Worm (Caenorhabditis elegans) whole organism, L4 larva: Measurements from ENCODE around the gene F41H10.4.

Source experiments
- F10B5.3 ChIP-seq: sonication (generic microtip); optimal IDR thresholded peaks from 2 replicates; lab custom pipeline; 2016; ENCODE audit warnings: mild to moderate bottlenecking, missing genetic modification characterization, missing compliant biosample characterization
- F37D6.2 ChIP-seq: sonication (generic microtip); optimal IDR thresholded peaks from 2 replicates; lab custom pipeline; 2016; ENCODE audit warnings: mild to moderate bottlenecking, missing genetic modification characterization, missing compliant biosample characterization
- F44E2.7 ChIP-seq: fragments of 200-800 bp; sonication (Bioruptor generic); IDR thresholded peaks from 2 replicates; pipeline ENCODE4 v2.1.2; 2022; ENCODE audit warnings: missing genetic modification characterization, missing compliant biosample characterization
- T20F7.1 ChIP-seq: fragments of 200-800 bp; sonication (Bioruptor generic); optimal IDR thresholded peaks from 2 replicates; lab custom pipeline; 2018; ENCODE audit warnings: mild to moderate bottlenecking, missing genetic modification characterization, missing compliant biosample characterization
- Y105C5A.15 ChIP-seq: fragments of 200-800 bp; sonication (Bioruptor generic); IDR thresholded peaks from 2 replicates; pipeline ENCODE4 v1.3.6; 2022; ENCODE audit warnings: missing genetic modification characterization, missing compliant biosample characterization
- Y48G9A.11 ChIP-seq: fragments of 200-800 bp; sonication (Bioruptor generic); IDR thresholded peaks from 2 replicates; pipeline ENCODE4 v1.3.6; 2022; ENCODE audit warnings: missing genetic modification reagents, missing genetic modification characterization, missing compliant biosample characterization
- ZK337.2 ChIP-seq: fragments of 200-800 bp; sonication (Bioruptor generic); IDR thresholded peaks from 2 replicates; pipeline ENCODE4 v1.3.6; 2022; ENCODE audit warnings: missing genetic modification reagents, missing genetic modification characterization, missing compliant biosample characterization
- aha-1 ChIP-seq: fragments of 150-350 bp; peaks from one replicate; lab custom pipeline; 2014; ENCODE audit warnings: missing biosample characterization, missing genetic modification characterization
- arid-1 ChIP-seq: fragments of 200-800 bp; sonication (Bioruptor generic); conservative IDR thresholded peaks from 2 replicates; pipeline ENCODE4 v1.3.6; 2022; ENCODE audit warnings: missing genetic modification reagents, missing genetic modification characterization, missing compliant biosample characterization
- attf-4 ChIP-seq: sonication (generic microtip); optimal IDR thresholded peaks from 3 replicates; lab custom pipeline; 2017; ENCODE audit warnings: missing biosample characterization, missing genetic modification characterization
- ceh-32 ChIP-seq: sonication (generic microtip); optimal IDR thresholded peaks from 2 replicates; lab custom pipeline; 2016; ENCODE audit warnings: mild to moderate bottlenecking, missing genetic modification characterization, missing compliant biosample characterization; ENCODE audit not compliant: poor library complexity
- ceh-44 ChIP-seq: fragments of 200-800 bp; sonication (Bioruptor generic); IDR thresholded peaks from 2 replicates; pipeline ENCODE4 v1.3.6; 2022; ENCODE audit warnings: missing genetic modification reagents, missing genetic modification characterization, missing compliant biosample characterization
- ceh-82 ChIP-seq: sonication (generic microtip); optimal IDR thresholded peaks from 2 replicates; lab custom pipeline; 2017; ENCODE audit warnings: missing biosample characterization, missing genetic modification characterization
- ces-1 ChIP-seq: fragments of 150-350 bp; sonication (generic microtip); optimal IDR thresholded peaks from 4 replicates; lab custom pipeline; 2014; ENCODE audit warnings: missing biosample characterization, missing genetic modification reagents, missing genetic modification characterization
- ctbp-1 ChIP-seq: fragments of 200-800 bp; sonication (Bioruptor generic); IDR thresholded peaks from 2 replicates; pipeline ENCODE4 v1.3.6; 2022; ENCODE audit warnings: missing genetic modification reagents, missing genetic modification characterization, missing compliant biosample characterization
- daf-12 ChIP-seq: fragments of 150-350 bp; optimal IDR thresholded peaks from 2 replicates; lab custom pipeline; 2014; ENCODE audit warnings: missing biosample characterization, missing genetic modification reagents, missing genetic modification characterization
- daf-16 ChIP-seq, 3 experiments: sonication (generic microtip); optimal IDR thresholded peaks; 2 replicates each; lab custom pipeline; 2016 to 2017; ENCODE audit warnings: missing genetic modification characterization in 3 of 3, missing genetic modification reagents in 3 of 3, mild to moderate bottlenecking in 2 of 3, missing compliant biosample characterization in 2 of 3, missing biosample characterization in 1 of 3, moderate library complexity in 1 of 3
- daf-8 ChIP-seq: fragments of 200-800 bp; sonication (Bioruptor generic); IDR thresholded peaks from 2 replicates; pipeline ENCODE4 v1.3.6; 2022; ENCODE audit warnings: missing genetic modification characterization, missing compliant biosample characterization
- dmd-6 ChIP-seq: fragments of 200-800 bp; sonication (Bioruptor generic); IDR thresholded peaks from 2 replicates; pipeline ENCODE4 v1.3.6; 2022; ENCODE audit warnings: missing genetic modification reagents, missing genetic modification characterization, missing compliant biosample characterization
- dmd-9 ChIP-seq: fragments of 200-800 bp; sonication (Bioruptor generic); IDR thresholded peaks from 2 replicates; pipeline ENCODE4 v1.3.6; 2022; ENCODE audit warnings: missing genetic modification reagents, missing genetic modification characterization, missing compliant biosample characterization
- dve-1 ChIP-seq: sonication (generic microtip); optimal IDR thresholded peaks from 2 replicates; lab custom pipeline; 2017; ENCODE audit warnings: antibody characterized with exemption, mild to moderate bottlenecking, missing genetic modification characterization, missing compliant biosample characterization; ENCODE audit not compliant: insufficient read depth
- egl-43 ChIP-seq: fragments of 200-800 bp; sonication (Bioruptor generic); IDR thresholded peaks from 2 replicates; pipeline ENCODE4 v1.3.6; 2022; ENCODE audit warnings: missing genetic modification reagents, missing genetic modification characterization, missing compliant biosample characterization
- fos-1 ChIP-seq: fragments of 150-350 bp; optimal IDR thresholded peaks from 2 replicates; lab custom pipeline; 2014; ENCODE audit warnings: missing biosample characterization, missing genetic modification characterization
- hlh-11 ChIP-seq: fragments of 200-800 bp; sonication (Bioruptor generic); optimal IDR thresholded peaks from 2 replicates; lab custom pipeline; 2018; ENCODE audit warnings: mild to moderate bottlenecking, missing genetic modification characterization, missing compliant biosample characterization
- jun-1 ChIP-seq: fragments of 150-350 bp; optimal IDR thresholded peaks from 2 replicates; lab custom pipeline; 2014; ENCODE audit warnings: missing biosample characterization, missing genetic modification reagents, missing genetic modification characterization
- lim-7 ChIP-seq: fragments of 200-800 bp; sonication (Bioruptor generic); IDR thresholded peaks from 2 replicates; pipeline ENCODE4 v1.3.6; 2022; ENCODE audit warnings: missing genetic modification characterization, missing compliant biosample characterization
- lin-1 ChIP-seq: fragments of 200-800 bp; sonication (Bioruptor generic); IDR thresholded peaks from 2 replicates; pipeline ENCODE4 v1.3.6; 2022; ENCODE audit warnings: missing genetic modification reagents, missing genetic modification characterization, missing compliant biosample characterization
- lin-29 ChIP-seq: fragments of 200-800 bp; sonication (Bioruptor generic); IDR thresholded peaks from 2 replicates; pipeline ENCODE4 v1.3.6; 2022; ENCODE audit warnings: missing genetic modification reagents, missing genetic modification characterization, missing compliant biosample characterization
- lin-38 ChIP-seq: fragments of 200-800 bp; sonication (Bioruptor generic); IDR thresholded peaks from 2 replicates; pipeline ENCODE4 v1.3.6; 2022; ENCODE audit warnings: missing genetic modification reagents, missing genetic modification characterization, missing compliant biosample characterization
- lsy-2 ChIP-seq, 2 experiments: fragments of 150-350 bp in 1 of 2; sonication (generic microtip) in 1 of 2; optimal IDR thresholded peaks; 2 replicates each; lab custom pipeline; 2014 to 2017; ENCODE audit warnings: missing biosample characterization in 2 of 2, missing genetic modification characterization in 2 of 2
- madf-5 ChIP-seq, 2 experiments: fragments of 200-800 bp; sonication (Bioruptor generic); IDR thresholded peaks; 2 replicates each; pipeline ENCODE4 v1.3.6; 2022; ENCODE audit warnings: missing compliant biosample characterization in 2 of 2, missing genetic modification characterization in 2 of 2
- mep-1 ChIP-seq: fragments of 150-350 bp; sonication (generic microtip); optimal IDR thresholded peaks from 3 replicates; lab custom pipeline; 2014; ENCODE audit warnings: missing biosample characterization, missing genetic modification characterization
- mxl-2 ChIP-seq: fragments of 200-800 bp; sonication (Bioruptor generic); conservative IDR thresholded peaks from 2 replicates; pipeline ENCODE4 v1.3.6; 2022; ENCODE audit warnings: missing genetic modification reagents, missing genetic modification characterization, missing compliant biosample characterization
- nhr-10 ChIP-seq: fragments of 150-350 bp; optimal IDR thresholded peaks from 2 replicates; lab custom pipeline; 2014; ENCODE audit warnings: missing biosample characterization, missing genetic modification characterization
- nhr-237 ChIP-seq: sonication (generic microtip); optimal IDR thresholded peaks from 2 replicates; lab custom pipeline; 2017; ENCODE audit warnings: missing biosample characterization, missing genetic modification characterization
- nhr-28 ChIP-seq: fragments of 150-350 bp; optimal IDR thresholded peaks from 2 replicates; lab custom pipeline; 2014; ENCODE audit warnings: missing biosample characterization, missing genetic modification characterization
- nhr-6 ChIP-seq: fragments of 150-350 bp; optimal IDR thresholded peaks from 2 replicates; lab custom pipeline; 2014; ENCODE audit warnings: missing biosample characterization, missing genetic modification characterization
- nhr-77 ChIP-seq: fragments of 150-350 bp; optimal IDR thresholded peaks from 2 replicates; lab custom pipeline; 2014; ENCODE audit warnings: missing biosample characterization, missing genetic modification characterization
- php-3 ChIP-seq: fragments of 200-800 bp; sonication (Bioruptor generic); IDR thresholded peaks from 2 replicates; pipeline ENCODE4 v1.3.6; 2022; ENCODE audit warnings: missing genetic modification reagents, missing genetic modification characterization, missing compliant biosample characterization
- pqm-1 ChIP-seq: sonication (generic microtip); optimal IDR thresholded peaks from 2 replicates; lab custom pipeline; 2017; ENCODE audit warnings: missing biosample characterization, missing genetic modification characterization
- rbr-2 ChIP-seq: sonication (generic microtip); optimal IDR thresholded peaks from 2 replicates; lab custom pipeline; 2016; ENCODE audit warnings: missing genotype, missing genetic modification characterization, missing compliant biosample characterization
- sdz-12 ChIP-seq: fragments of 200-800 bp; sonication (Bioruptor generic); optimal IDR thresholded peaks from 2 replicates; lab custom pipeline; 2018; ENCODE audit warnings: mild to moderate bottlenecking, missing genetic modification characterization, missing compliant biosample characterization
- set-16 ChIP-seq: fragments of 200-800 bp; sonication (Bioruptor generic); IDR thresholded peaks from 2 replicates; pipeline ENCODE4 v1.3.6; 2022; ENCODE audit warnings: missing genetic modification reagents, missing genetic modification characterization, missing compliant biosample characterization
- skn-1 ChIP-seq: fragments of 150-350 bp; optimal IDR thresholded peaks from 2 replicates; lab custom pipeline; 2014; ENCODE audit warnings: missing biosample characterization, missing genetic modification characterization
- snpc-1.2 ChIP-seq: fragments of 200-800 bp; sonication (Bioruptor generic); IDR thresholded peaks from 2 replicates; pipeline ENCODE4 v1.3.6; 2022; ENCODE audit warnings: missing genetic modification reagents, missing genetic modification characterization, missing compliant biosample characterization
- spr-3 ChIP-seq: fragments of 200-800 bp; sonication (Bioruptor generic); optimal IDR thresholded peaks from 2 replicates; lab custom pipeline; 2018; ENCODE audit warnings: mild to moderate bottlenecking, missing genetic modification characterization, missing compliant biosample characterization
- tra-1 ChIP-seq: fragments of 200-800 bp; sonication (Bioruptor generic); IDR thresholded peaks from 2 replicates; pipeline ENCODE4 v1.3.6; 2022; ENCODE audit warnings: missing genetic modification reagents, missing genetic modification characterization, missing compliant biosample characterization
- unc-130 ChIP-seq: sonication (generic microtip); optimal IDR thresholded peaks from 2 replicates; lab custom pipeline; 2016; ENCODE audit warnings: missing genetic modification reagents, missing genetic modification characterization, missing compliant biosample characterization
- unc-62 ChIP-seq, 3 experiments: fragments of 150-350 bp in 1 of 3; sonication (generic microtip); optimal IDR thresholded peaks in 2 of 3; peaks in 1 of 3; 1 replicate in 1 of 3; 2 replicates in 2 of 3; lab custom pipeline; 2014 to 2017; ENCODE audit warnings: missing biosample characterization in 3 of 3, missing genetic modification characterization in 3 of 3, missing genetic modification reagents in 3 of 3, missing genotype in 1 of 3
- zfp-2 ChIP-seq: sonication (generic microtip); optimal IDR thresholded peaks from 2 replicates; lab custom pipeline; 2016; ENCODE audit warnings: mild to moderate bottlenecking, missing genetic modification characterization, missing compliant biosample characterization
- zip-11 ChIP-seq: fragments of 200-800 bp; sonication (Bioruptor generic); IDR thresholded peaks from 2 replicates; pipeline ENCODE4 v1.3.6; 2022; ENCODE audit warnings: missing genetic modification characterization, missing compliant biosample characterization
- ztf-7 ChIP-seq: fragments of 150-350 bp; optimal IDR thresholded peaks from 2 replicates; lab custom pipeline; 2014; ENCODE audit warnings: missing biosample characterization, missing genetic modification characterization

Gene F41H10.4

DNA sequence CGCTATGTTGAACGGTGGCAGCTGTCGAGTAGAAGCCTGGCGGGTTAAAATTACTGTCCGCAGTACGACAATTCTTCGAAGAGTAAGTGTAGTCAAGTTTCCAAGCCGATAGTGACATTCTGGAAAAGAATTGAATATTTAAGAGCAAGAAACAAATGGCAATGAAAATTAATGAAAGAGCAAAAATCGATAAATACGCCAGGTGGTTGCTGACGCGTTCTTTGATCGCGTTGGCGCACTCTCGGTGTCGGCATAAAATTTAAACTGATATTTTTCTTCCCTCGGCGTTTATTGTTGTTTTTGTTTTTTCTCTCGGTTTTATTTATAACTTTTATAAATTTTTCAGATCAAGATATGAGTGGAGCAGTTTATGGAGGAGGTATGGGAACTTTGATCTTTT is 30.3 kb downstream of the F41H10.4 start, which contains the start of the genes perm-3 and swsn-6:
Gene perm-3 (minus strand): TSS at position 118 of the 400 bp plus-strand sequence.
Gene swsn-6 (plus strand): TSS at position 347 of the 400 bp plus-strand sequence.
- TF ChIP-seq dmd-9 = no peak
- no peak; the same call in 1 of the 2 replicates for TF ChIP-seq dmd-6
- TF ChIP-seq php-3 (GFP tag; lab: Robert Waterston, UW) = 0 out of 2 replicates have a peak, but pooled peaks have one; percentile 45
- TF ChIP-seq lsy-2 (tag; optimal IDR thresholded peaks at IDR 0.05; lab: Kevin White, UChicago) = peak; percentile 24 to 89
- no peak for TF ChIP-seq fos-1
- TF ChIP-seq Y48G9A.11 (GFP tag; lab: Robert Waterston, UW) = no peak
- no peak for TF ChIP-seq ceh-82 (tag; lab: Kevin White, UChicago)
- peak; percentile 37 for TF ChIP-seq nhr-6 (tag; lab: Kevin White, UChicago)
- TF ChIP-seq zip-11 (GFP tag; lab: Robert Waterston, UW) = no peak
- TF ChIP-seq ztf-7 (tag; lab: Kevin White, UChicago) = peak; percentile 64
- no peak for TF ChIP-seq lin-29 (GFP tag; lab: Robert Waterston, UW)
- no peak for TF ChIP-seq set-16 (GFP tag; lab: Robert Waterston, UW)
- no peak for TF ChIP-seq attf-4 (tag; lab: Kevin White, UChicago)
- TF ChIP-seq spr-3 (GFP tag; lab: Kevin White, UChicago) = no peak
- TF ChIP-seq pqm-1 (tag; lab: Kevin White, UChicago) = no peak
- TF ChIP-seq dve-1 (tag; lab: Kevin White, UChicago) = peak; percentile 62
- no peak for TF ChIP-seq unc-130 (GFP tag; lab: Kevin White, UChicago)
- TF ChIP-seq nhr-28 (tag; lab: Kevin White, UChicago) = peak; percentile 28
- TF ChIP-seq F37D6.2 = peak; percentile 70
- no peak for TF ChIP-seq ceh-44 (GFP tag; lab: Robert Waterston, UW)
- no peak for TF ChIP-seq tra-1
- no peak for TF ChIP-seq daf-8 (GFP tag; lab: Robert Waterston, UW)
- peak; percentile 63 for TF ChIP-seq hlh-11
- TF ChIP-seq snpc-1.2 (GFP tag; lab: Robert Waterston, UW) = peak; percentile 82
- TF ChIP-seq ceh-32 = no peak
- TF ChIP-seq nhr-77 (tag; lab: Kevin White, UChicago) = peak; percentile 42
- no peak for TF ChIP-seq skn-1 (tag; lab: Kevin White, UChicago)
- TF ChIP-seq lin-1 (GFP tag; lab: Robert Waterston, UW) = no peak
- no peak for TF ChIP-seq nhr-10 (tag; lab: Kevin White, UChicago)
- no peak for TF ChIP-seq unc-62 (GFP tag; optimal IDR thresholded peaks at IDR 0.05 in 1 of 2; lab: Kevin White, UChicago)
- TF ChIP-seq unc-62 (tag; optimal IDR thresholded peaks at IDR 0.05; lab: Kevin White, UChicago) = no peak
- no peak for TF ChIP-seq ZK337.2 (GFP tag; lab: Robert Waterston, UW)
- peak; percentile 32 for TF ChIP-seq aha-1 (tag; lab: Kevin White, UChicago)
- no peak for TF ChIP-seq jun-1 (tag; lab: Kevin White, UChicago)
- TF ChIP-seq rbr-2 (tag; lab: Kevin White, UChicago) = peak; percentile 78
- TF ChIP-seq nhr-237 (tag; lab: Kevin White, UChicago) = no peak
- peak; percentile 47 for TF ChIP-seq F10B5.3
- no peak for TF ChIP-seq egl-43 (GFP tag; lab: Robert Waterston, UW)
- no peak for TF ChIP-seq lim-7 (GFP tag; lab: Robert Waterston, UW)
- no peak for TF ChIP-seq arid-1
- TF ChIP-seq T20F7.1 = peak; percentile 41
- TF ChIP-seq lin-38 (GFP tag; lab: Robert Waterston, UW) = peak; percentile 84
- no peak for TF ChIP-seq ctbp-1 (GFP tag; lab: Robert Waterston, UW)
- TF ChIP-seq daf-16 (GFP tag; optimal IDR thresholded peaks at IDR 0.05; lab: Kevin White, UChicago) = peak in 1 of 2 experiments; percentile 27
- TF ChIP-seq daf-16 (tag; optimal IDR thresholded peaks at IDR 0.05; lab: Kevin White, UChicago) = peak; percentile 44
- no peak for TF ChIP-seq madf-5 (GFP tag; IDR thresholded peaks at IDR 0.05; lab: Robert Waterston, UW)
- no peak for TF ChIP-seq daf-12 (tag; lab: Kevin White, UChicago)
- no peak for TF ChIP-seq F44E2.7 (GFP tag; lab: Robert Waterston, UW)
- TF ChIP-seq zfp-2 (tag; lab: Kevin White, UChicago) = no peak
- no peak for TF ChIP-seq Y105C5A.15
- no peak for TF ChIP-seq mxl-2 (GFP tag; lab: Robert Waterston, UW)
- no peak for TF ChIP-seq ces-1 (GFP tag; lab: Kevin White, UChicago)
- peak; percentile 78 for TF ChIP-seq mep-1 (tag; lab: Kevin White, UChicago)
- TF ChIP-seq sdz-12 (GFP tag; lab: Kevin White, UChicago) = no peak
